Worm (Caenorhabditis elegans) whole organism, late embryonic: ENCODE measurements around the gene math-26.
"Not testable (repeated sequence)": the region's sequence is repeated elsewhere in the genome, so short reads cannot be mapped to it uniquely, and the experiment has no call there.

Source experiments
- C08G9.2 ChIP-seq: sonication (generic microtip); optimal IDR thresholded peaks from 2 replicates; lab custom pipeline; 2016; ENCODE audit warnings: mild to moderate bottlenecking, missing genetic modification characterization, moderate library complexity, missing compliant biosample characterization
- C38D4.7 ChIP-seq: fragments of 200-800 bp; sonication (Bioruptor generic); optimal IDR thresholded peaks from 2 replicates; lab custom pipeline; 2018; ENCODE audit warnings: mild to moderate bottlenecking, missing genetic modification characterization, moderate library complexity, missing compliant biosample characterization
- K02D7.2 ChIP-seq: sonication (generic microtip); optimal IDR thresholded peaks from 2 replicates; lab custom pipeline; 2017; ENCODE audit warnings: mild to moderate bottlenecking, missing genetic modification characterization, missing compliant biosample characterization
- T23F11.4 ChIP-seq: fragments of 200-800 bp; sonication (Bioruptor generic); optimal IDR thresholded peaks from 2 replicates; lab custom pipeline; 2018; ENCODE audit warnings: mild to moderate bottlenecking, missing genetic modification characterization, missing compliant biosample characterization
- ceh-19 ChIP-seq: fragments of 200-800 bp; sonication (Bioruptor generic); optimal IDR thresholded peaks from 2 replicates; lab custom pipeline; 2018; ENCODE audit warnings: mild to moderate bottlenecking, missing genetic modification characterization, missing compliant biosample characterization
- ceh-2 ChIP-seq: sonication (generic microtip); optimal IDR thresholded peaks from 2 replicates; lab custom pipeline; 2016; ENCODE audit warnings: missing genotype, missing genetic modification characterization, missing compliant biosample characterization
- ceh-22 ChIP-seq: sonication (generic microtip); optimal IDR thresholded peaks from 2 replicates; lab custom pipeline; 2017; ENCODE audit warnings: missing biosample characterization, missing genetic modification characterization
- ceh-30 ChIP-seq: fragments of 150-350 bp; optimal IDR thresholded peaks from 2 replicates; lab custom pipeline; 2014; ENCODE audit warnings: missing biosample characterization, missing genetic modification characterization
- ceh-31 ChIP-seq: sonication (generic microtip); optimal IDR thresholded peaks from 2 replicates; lab custom pipeline; 2016; ENCODE audit warnings: missing genetic modification characterization, missing compliant biosample characterization
- ceh-34 ChIP-seq: sonication (generic microtip); optimal IDR thresholded peaks from 2 replicates; lab custom pipeline; 2016; ENCODE audit warnings: mild to moderate bottlenecking, missing genetic modification characterization, missing compliant biosample characterization
- ceh-45 ChIP-seq: fragments of 200-800 bp; sonication (Bioruptor generic); IDR thresholded peaks from 2 replicates; pipeline ENCODE4 v1.3.6; 2022; ENCODE audit warnings: missing genetic modification reagents, missing genetic modification characterization, missing compliant biosample characterization
- che-1 ChIP-seq: sonication (generic microtip); optimal IDR thresholded peaks from 2 replicates; lab custom pipeline; 2016; ENCODE audit warnings: mild to moderate bottlenecking, missing genetic modification characterization, missing compliant biosample characterization
- elt-2 ChIP-seq: sonication (generic microtip); optimal IDR thresholded peaks from 2 replicates; lab custom pipeline; 2016; ENCODE audit warnings: missing genetic modification reagents, missing genetic modification characterization, missing compliant biosample characterization
- elt-4 ChIP-seq: sonication (generic microtip); optimal IDR thresholded peaks from 2 replicates; lab custom pipeline; 2016; ENCODE audit warnings: missing genetic modification characterization, missing compliant biosample characterization
- ets-4 ChIP-seq: sonication (generic microtip); optimal IDR thresholded peaks from 2 replicates; lab custom pipeline; 2016; ENCODE audit warnings: missing genetic modification characterization, missing compliant biosample characterization
- eyg-1 ChIP-seq: sonication (generic microtip); optimal IDR thresholded peaks from 2 replicates; lab custom pipeline; 2016; ENCODE audit warnings: missing genotype, missing genetic modification characterization, missing compliant biosample characterization
- fkh-6 ChIP-seq: sonication (generic microtip); optimal IDR thresholded peaks from 2 replicates; lab custom pipeline; 2016; ENCODE audit warnings: missing genetic modification characterization, missing compliant biosample characterization
- gmeb-2 ChIP-seq: sonication (generic microtip); optimal IDR thresholded peaks from 2 replicates; lab custom pipeline; 2016; ENCODE audit warnings: missing genetic modification characterization, inconsistent platforms, missing compliant biosample characterization
- hlh-6 ChIP-seq: sonication (generic microtip); optimal IDR thresholded peaks from 2 replicates; lab custom pipeline; 2016; ENCODE audit warnings: missing genotype, missing genetic modification characterization, missing compliant biosample characterization
- lin-11 ChIP-seq: fragments of 200-800 bp; sonication (Bioruptor generic); optimal IDR thresholded peaks from 2 replicates; lab custom pipeline; 2018; ENCODE audit warnings: mild to moderate bottlenecking, missing genetic modification characterization, missing compliant biosample characterization
- mec-3 ChIP-seq: sonication (generic microtip); optimal IDR thresholded peaks from 2 replicates; lab custom pipeline; 2016; ENCODE audit warnings: borderline replicate concordance, missing genetic modification characterization, missing compliant biosample characterization
- nfya-1 ChIP-seq: sonication (generic microtip); optimal IDR thresholded peaks from 2 replicates; lab custom pipeline; 2017; ENCODE audit warnings: missing genetic modification characterization, mild to moderate bottlenecking, missing compliant biosample characterization, antibody characterized with exemption, moderate library complexity
- nhr-11 ChIP-seq: fragments of 150-350 bp; optimal IDR thresholded peaks from 2 replicates; lab custom pipeline; 2014; ENCODE audit warnings: missing biosample characterization, missing genetic modification characterization
- nhr-232 ChIP-seq: sonication (generic microtip); optimal IDR thresholded peaks from 2 replicates; lab custom pipeline; 2016; ENCODE audit warnings: missing genetic modification characterization, missing compliant biosample characterization
- npax-4 ChIP-seq: sonication (generic microtip); optimal IDR thresholded peaks from 2 replicates; lab custom pipeline; 2016; ENCODE audit warnings: missing genetic modification characterization, missing compliant biosample characterization
- odd-2 ChIP-seq: sonication (generic microtip); optimal IDR thresholded peaks from 2 replicates; lab custom pipeline; 2017; ENCODE audit warnings: antibody characterized with exemption, mild to moderate bottlenecking, missing genetic modification characterization, missing compliant biosample characterization
- pag-3 ChIP-seq: sonication (generic microtip); optimal IDR thresholded peaks from 2 replicates; lab custom pipeline; 2016; ENCODE audit warnings: missing compliant biosample characterization, missing genetic modification characterization, borderline replicate concordance
- pha-2 ChIP-seq: sonication (generic microtip); optimal IDR thresholded peaks from 2 replicates; lab custom pipeline; 2017; ENCODE audit warnings: mild to moderate bottlenecking, missing genetic modification characterization, missing compliant biosample characterization
- pha-4 ChIP-seq: fragments of 150-350 bp; optimal IDR thresholded peaks from 2 replicates; lab custom pipeline; 2018; ENCODE audit warnings: missing biosample characterization, missing genetic modification reagents, missing genetic modification characterization
- pros-1 ChIP-seq: fragments of 150-350 bp; optimal IDR thresholded peaks from 2 replicates; lab custom pipeline; 2014; ENCODE audit warnings: missing biosample characterization, missing genetic modification reagents, missing genetic modification characterization
- ref-2 ChIP-seq: sonication (generic microtip); optimal IDR thresholded peaks from 2 replicates; lab custom pipeline; 2016; ENCODE audit warnings: missing genetic modification characterization, missing compliant biosample characterization
- sox-2 ChIP-seq: fragments of 200-800 bp; sonication (Bioruptor generic); IDR thresholded peaks from 2 replicates; pipeline ENCODE4 v1.3.6; 2022; ENCODE audit warnings: missing genetic modification reagents, missing genetic modification characterization, missing compliant biosample characterization
- unc-3 ChIP-seq, 2 experiments: fragments of 200-800 bp in 1 of 2; sonication (Bioruptor generic) in 1 of 2; sonication (generic microtip) in 1 of 2; conservative IDR thresholded peaks in 1 of 2; optimal IDR thresholded peaks in 1 of 2; 2 replicates each; pipeline versions ENCODE4 v1.3.6 to Lab custom; 2016 to 2022; ENCODE audit warnings: missing compliant biosample characterization in 2 of 2, missing genetic modification characterization in 2 of 2, missing genetic modification reagents in 1 of 2
- unc-55 ChIP-seq: sonication (generic microtip); optimal IDR thresholded peaks from 2 replicates; lab custom pipeline; 2017; ENCODE audit warnings: missing biosample characterization, missing genetic modification reagents, missing genetic modification characterization
- zip-5 ChIP-seq: sonication (generic microtip); optimal IDR thresholded peaks from 2 replicates; lab custom pipeline; 2016; ENCODE audit warnings: missing genetic modification characterization, missing compliant biosample characterization

Gene math-26

ce11 chrII:1771347-1771746 is at the start of gene math-26:
math-26 (plus strand) TSS chrII:1771647.
- not testable (repeated sequence) for TF ChIP-seq ceh-30 (tag; lab: Kevin White, UChicago); npax-4; fkh-6 (tag; lab: Kevin White, UChicago)

DNA sequence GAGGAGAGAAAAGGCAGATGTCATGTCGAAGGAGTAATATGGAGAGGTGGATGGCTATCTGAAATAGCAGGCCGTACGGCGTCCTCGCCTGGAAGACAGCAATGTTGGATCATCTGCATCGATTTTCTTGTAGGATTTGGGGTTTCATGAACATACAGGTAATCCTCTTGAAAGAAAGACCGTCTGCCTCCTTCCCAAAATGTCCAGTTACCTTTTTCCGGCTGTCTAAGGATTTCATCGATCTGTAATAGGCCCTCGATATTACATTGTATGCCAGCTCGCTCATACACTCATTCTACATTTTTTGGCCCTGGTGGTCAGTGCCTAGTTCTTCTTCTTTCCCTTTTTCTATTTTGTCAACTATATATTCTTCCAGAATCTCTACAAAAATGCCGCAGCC is 49.1 kb upstream of the math-26 start, which contains the start of the genes fbxb-5 and btb-8:
Gene fbxb-5, minus strand, starts transcription at position 101 of the 400 bp plus-strand sequence.
Gene btb-8, plus strand, starts transcription at position 377 of the 400 bp plus-strand sequence.
- TF ChIP-seq elt-4 (tag; lab: Kevin White, UChicago): no peak

- TF ChIP-seq npax-4: no peak
- no peak for TF ChIP-seq T23F11.4 (GFP tag; lab: Kevin White, UChicago)
- TF ChIP-seq che-1 (tag; lab: Kevin White, UChicago): no peak
- no peak for TF ChIP-seq ceh-22 (tag; lab: Kevin White, UChicago)
- TF ChIP-seq K02D7.2: no peak
- no peak for TF ChIP-seq ceh-45 (GFP tag; lab: Robert Waterston, UW)
- no peak for TF ChIP-seq ceh-19
- no peak for TF ChIP-seq nfya-1 (tag; lab: Kevin White, UChicago)
- TF ChIP-seq C08G9.2 (tag; lab: Kevin White, UChicago): no peak
- no peak for TF ChIP-seq ets-4 (tag; lab: Kevin White, UChicago)
- no peak for TF ChIP-seq pha-4 (tag; lab: Kevin White, UChicago)
- TF ChIP-seq pha-2 (tag; lab: Kevin White, UChicago): no peak
- TF ChIP-seq nhr-11 (tag; lab: Kevin White, UChicago): no peak
- TF ChIP-seq C38D4.7: no peak
- no peak for TF ChIP-seq odd-2
- TF ChIP-seq, all 69 proteins: peak for 0
Measured at ce11 chrII:1724314-1724713, 47.1 kb upstream of the math-26 start, which contains the start of gene fbxb-11. fbxb-11 (plus strand) TSS chrII:1724614.

DNA sequence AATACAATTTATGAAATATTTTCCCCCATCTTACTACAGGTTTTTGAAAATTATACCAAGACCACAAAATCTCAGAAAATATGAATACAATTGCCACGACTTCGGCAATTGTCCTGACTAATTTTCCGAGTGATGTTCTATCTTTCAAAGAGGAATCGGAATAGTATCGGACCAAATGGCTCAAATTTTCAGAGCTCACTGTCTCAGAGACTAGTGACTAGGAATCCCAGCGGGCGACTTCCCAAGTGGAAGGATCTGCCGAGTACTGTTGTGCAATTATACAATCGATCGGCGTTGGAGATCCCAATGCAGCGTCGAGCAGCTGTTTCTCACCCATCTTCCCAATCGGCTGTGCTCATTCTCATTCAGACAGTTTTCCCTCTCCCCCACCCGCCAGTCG is 45.7 kb upstream of the math-26 start, which contains the start of gene F45C12.17:
Gene F45C12.17, plus strand, starts transcription at position 377 of the 400 bp plus-strand sequence.
- TF ChIP-seq unc-3 (GFP tag; conservative IDR thresholded peaks at IDR 0.05; lab: Robert Waterston, UW) (no peak), unc-3 (tag; optimal IDR thresholded peaks at IDR 0.05; lab: Kevin White, UChicago) (no peak), pros-1 (no peak), nhr-232 (tag; lab: Kevin White, UChicago) (no peak), sox-2 (GFP tag; lab: Robert Waterston, UW) (no peak), lin-11 (tag; lab: Kevin White, UChicago) (no peak), ceh-30 (tag; lab: Kevin White, UChicago) (no peak), elt-2 (no peak)

- TF ChIP-seq ref-2: no peak
- no peak for TF ChIP-seq gmeb-2 (tag; lab: Kevin White, UChicago)
- no peak for TF ChIP-seq zip-5
- TF ChIP-seq ceh-45 (GFP tag; lab: Robert Waterston, UW): no peak
- no peak for TF ChIP-seq unc-3 (GFP tag; conservative IDR thresholded peaks at IDR 0.05; lab: Robert Waterston, UW)
- TF ChIP-seq unc-3 (tag; optimal IDR thresholded peaks at IDR 0.05; lab: Kevin White, UChicago): no peak
- no peak for TF ChIP-seq ets-4 (tag; lab: Kevin White, UChicago)
- no peak for TF ChIP-seq ceh-31
- TF ChIP-seq eyg-1 (tag; lab: Kevin White, UChicago): no peak
- TF ChIP-seq ceh-34: no peak
- no peak for TF ChIP-seq ceh-2
- no peak for TF ChIP-seq pag-3
- TF ChIP-seq unc-55 (GFP tag; lab: Kevin White, UChicago): no peak
- TF ChIP-seq mec-3 (tag; lab: Kevin White, UChicago): no peak
- no peak for TF ChIP-seq hlh-6 (tag; lab: Kevin White, UChicago)
Measured at ce11 chrII:1728253-1728652, 43.2 kb upstream of the math-26 start, which contains the start of gene btb-9. btb-9 (plus strand) TSS chrII:1728506.
